Fruit fly (Drosophila melanogaster): Measurements from ENCODE around the gene Mst84Dc.

The Mst84Dc gene

DNA sequence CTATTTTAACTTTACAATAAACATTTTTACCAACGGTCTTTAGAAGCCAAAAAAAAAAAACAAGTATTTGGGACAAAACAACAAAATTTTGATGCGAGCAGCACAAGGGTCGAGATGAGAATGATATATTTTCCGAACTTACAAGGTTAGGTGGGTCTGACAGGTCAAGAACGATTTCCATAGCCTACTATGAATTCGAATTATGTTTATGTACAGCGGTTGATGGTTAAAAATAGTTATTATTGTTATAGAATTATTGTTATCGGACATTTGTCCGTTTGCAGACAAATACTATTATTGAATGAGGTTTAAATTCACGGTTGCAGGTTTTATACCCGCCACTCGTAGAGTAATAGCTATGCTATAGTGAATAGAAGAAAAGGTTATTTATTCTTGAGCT is at the start of gene Mst84Dc:
TSS of gene Mst84Dc (minus strand) at position 101 of the 400 bp plus-strand sequence.
- TF ChIP-seq Ets98B (GFP tag; IDR thresholded peaks at IDR 0.05) (no peak), CG13204 (GFP tag; optimal IDR thresholded peaks at IDR 0.05) (no peak), rn (GFP tag; IDR thresholded peaks at IDR 0.05) (no peak), fd96Ca (GFP tag; IDR thresholded peaks at IDR 0.05) (no peak), CG8159 (tag; optimal IDR thresholded peaks at IDR 0.05) (no peak), CG9948 (tag; optimal IDR thresholded peaks at IDR 0.05) (no peak), Pif1A (GFP tag; optimal IDR thresholded peaks at IDR 0.05) (no peak), CG12605 (GFP tag; IDR thresholded peaks at IDR 0.05) (no peak), CG15710 (tag; optimal IDR thresholded peaks at IDR 0.05) (no peak), Pif1B (GFP tag; optimal IDR thresholded peaks at IDR 0.05) (no peak), CG4496 (GFP tag; IDR thresholded peaks at IDR 0.05) (no peak), CG8301 (tag; optimal IDR thresholded peaks at IDR 0.05) (no peak), CG17806 (tag; optimal IDR thresholded peaks at IDR 0.05) (no peak), CG14655 (GFP tag; optimal IDR thresholded peaks at IDR 0.05) (no peak), CG32121 (GFP tag; IDR thresholded peaks at IDR 0.05) (no peak), EcR (GFP tag; optimal IDR thresholded peaks at IDR 0.05) (no peak), CG10348 (GFP tag; IDR thresholded peaks at IDR 0.05) (no peak), gl (tag; optimal IDR thresholded peaks at IDR 0.05) (no peak), D1 (tag; optimal IDR thresholded peaks at IDR 0.05) (no peak), Snoo (tag; optimal IDR thresholded peaks at IDR 0.05) (no peak)

DNA sequence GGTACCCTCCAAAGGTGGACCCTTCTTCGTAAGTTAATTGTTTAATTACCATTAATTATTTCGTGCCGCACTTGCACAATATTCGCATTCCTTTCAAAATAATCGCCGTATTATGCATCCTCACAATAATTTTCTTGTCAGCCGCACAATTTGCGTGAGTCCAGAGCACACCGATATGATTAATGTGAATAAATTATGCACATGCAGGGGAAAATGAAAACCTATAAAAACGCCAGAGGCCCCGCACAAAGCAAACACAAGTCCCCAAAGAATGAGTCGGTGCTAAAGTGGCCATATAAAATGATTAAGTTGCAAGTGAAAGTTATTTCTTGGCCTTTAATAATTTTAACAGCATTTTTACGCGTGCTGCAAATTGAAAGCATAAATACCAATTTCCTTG is 42.1 kb upstream of the Mst84Dc start, which contains the start of gene Ir84a:
TSS of gene Ir84a (plus strand) at position 301 of the 400 bp plus-strand sequence.
- TF ChIP-seq CG8301 (tag; optimal IDR thresholded peaks at IDR 0.05) = no peak
- TF ChIP-seq Ets98B (GFP tag; IDR thresholded peaks at IDR 0.05) = no peak
- no peak for TF ChIP-seq rn (GFP tag; IDR thresholded peaks at IDR 0.05)
- TF ChIP-seq CG4496 (GFP tag; IDR thresholded peaks at IDR 0.05) = no peak
- no peak for TF ChIP-seq CG12605 (GFP tag; IDR thresholded peaks at IDR 0.05)
- no peak for TF ChIP-seq CG9948 (tag; optimal IDR thresholded peaks at IDR 0.05)
- TF ChIP-seq CG8159 (tag; optimal IDR thresholded peaks at IDR 0.05) = no peak
- no peak for TF ChIP-seq D1 (tag; optimal IDR thresholded peaks at IDR 0.05)
- TF ChIP-seq Pif1A (GFP tag; optimal IDR thresholded peaks at IDR 0.05) = no peak
- no peak for TF ChIP-seq CG13204 (GFP tag; optimal IDR thresholded peaks at IDR 0.05)
- TF ChIP-seq CG34367 (tag; optimal IDR thresholded peaks at IDR 0.05) = no peak

DNA sequence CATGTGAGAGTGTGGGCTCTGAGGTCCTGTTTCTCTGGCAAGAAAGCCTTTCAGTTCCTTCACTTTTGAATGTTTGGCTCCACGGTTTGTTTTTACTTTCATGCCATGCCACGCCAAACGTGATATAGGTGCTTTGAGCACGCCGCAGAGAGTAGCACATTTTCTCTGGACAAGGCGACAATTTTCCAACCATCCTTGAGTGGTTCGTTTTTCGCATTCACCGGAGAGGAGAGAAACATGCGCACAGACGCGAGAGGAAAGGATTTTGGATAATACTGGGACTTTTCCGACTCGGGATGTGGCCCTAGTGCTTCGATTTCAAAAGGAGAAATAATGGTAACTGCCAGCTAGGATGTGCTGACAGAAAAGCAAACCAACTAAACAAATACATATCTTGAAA is 29.6 kb upstream of the Mst84Dc start:
- TF ChIP-seq CG9948 (tag; optimal IDR thresholded peaks at IDR 0.05) (no peak), CG17806 (tag; optimal IDR thresholded peaks at IDR 0.05) (no peak), CG34367 (tag; optimal IDR thresholded peaks at IDR 0.05) (no peak)

DNA sequence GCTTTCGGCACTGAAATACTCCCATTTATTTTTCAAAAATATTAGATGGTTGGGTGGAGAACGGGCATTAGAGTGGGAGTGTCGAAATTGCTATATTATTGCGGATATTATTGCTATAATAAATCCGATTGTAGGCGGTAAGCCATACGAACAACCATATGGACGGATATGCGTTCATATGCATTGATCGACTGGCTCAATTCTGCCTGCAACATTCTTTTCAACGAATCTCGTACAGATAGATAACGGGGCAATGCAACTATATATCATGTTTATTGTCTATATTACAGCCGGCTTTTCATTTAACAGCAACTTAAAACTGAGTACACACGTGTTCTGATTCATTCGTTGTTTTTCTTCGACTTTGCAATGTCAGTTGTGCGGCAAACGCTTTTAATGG is 26.6 kb upstream of the Mst84Dc start, which contains the start of gene CG42650:
TSS of gene CG42650 (plus strand) at position 301 of the 400 bp plus-strand sequence.
- no peak for TF ChIP-seq fd96Ca (GFP tag; IDR thresholded peaks at IDR 0.05)
- TF ChIP-seq CG9948 (tag; optimal IDR thresholded peaks at IDR 0.05) = no peak
- TF ChIP-seq CG34367 (tag; optimal IDR thresholded peaks at IDR 0.05) = no peak
- TF ChIP-seq CG10348 (GFP tag; IDR thresholded peaks at IDR 0.05) = no peak
- TF ChIP-seq CG8301 (tag; optimal IDR thresholded peaks at IDR 0.05) = no peak
- no peak for TF ChIP-seq Pif1A (GFP tag; optimal IDR thresholded peaks at IDR 0.05)
- no peak for TF ChIP-seq EcR (GFP tag; optimal IDR thresholded peaks at IDR 0.05)
- TF ChIP-seq CG17806 (tag; optimal IDR thresholded peaks at IDR 0.05) = no peak
- no peak for TF ChIP-seq Snoo (tag; optimal IDR thresholded peaks at IDR 0.05)
- no peak for TF ChIP-seq rn (GFP tag; IDR thresholded peaks at IDR 0.05)
- TF ChIP-seq Pif1B (GFP tag; optimal IDR thresholded peaks at IDR 0.05) = no peak
- TF ChIP-seq CG4496 (GFP tag; IDR thresholded peaks at IDR 0.05) = no peak
- no peak for TF ChIP-seq CG32121 (GFP tag; IDR thresholded peaks at IDR 0.05)
- no peak for TF ChIP-seq D1 (tag; optimal IDR thresholded peaks at IDR 0.05)
- TF ChIP-seq CG15710 (tag; optimal IDR thresholded peaks at IDR 0.05) = no peak
- no peak for TF ChIP-seq CG14655 (GFP tag; optimal IDR thresholded peaks at IDR 0.05)
- TF ChIP-seq Ets98B (GFP tag; IDR thresholded peaks at IDR 0.05) = no peak
- TF ChIP-seq CG8159 (tag; optimal IDR thresholded peaks at IDR 0.05) = no peak
- no peak for TF ChIP-seq gl (tag; optimal IDR thresholded peaks at IDR 0.05)

DNA sequence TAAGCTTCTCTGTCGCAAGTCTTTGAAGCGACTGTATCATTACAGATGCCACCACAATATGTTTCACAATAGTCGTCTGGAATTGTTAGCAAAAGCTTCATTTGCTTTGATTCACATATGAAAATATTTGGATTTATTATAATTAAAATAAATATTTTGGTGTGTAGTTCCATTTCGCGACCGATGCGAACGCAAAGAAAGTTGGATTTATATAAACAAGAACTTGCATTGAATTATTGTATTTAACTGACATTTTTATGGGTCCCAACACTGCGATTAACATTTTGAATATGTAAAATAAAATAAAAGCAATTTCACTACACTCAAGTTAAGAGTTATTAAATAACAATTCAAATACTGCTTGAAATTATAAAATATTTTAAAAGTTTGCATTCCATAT is 4.7 kb upstream of the Mst84Dc start, which contains the start of gene MstProx:
TSS of gene MstProx (minus strand) at position 101 of the 400 bp plus-strand sequence.
- TF ChIP-seq rn (GFP tag; IDR thresholded peaks at IDR 0.05) (no peak), CG34367 (tag; optimal IDR thresholded peaks at IDR 0.05) (no peak), fd96Ca (GFP tag; IDR thresholded peaks at IDR 0.05) (no peak), Pif1B (GFP tag; optimal IDR thresholded peaks at IDR 0.05) (no peak), CG17806 (tag; optimal IDR thresholded peaks at IDR 0.05) (no peak), CG10348 (GFP tag; IDR thresholded peaks at IDR 0.05) (no peak), D1 (tag; optimal IDR thresholded peaks at IDR 0.05) (no peak), CG8301 (tag; optimal IDR thresholded peaks at IDR 0.05) (no peak), CG14655 (GFP tag; optimal IDR thresholded peaks at IDR 0.05) (no peak), EcR (GFP tag; optimal IDR thresholded peaks at IDR 0.05) (no peak), CG9948 (tag; optimal IDR thresholded peaks at IDR 0.05) (no peak), CG8159 (tag; optimal IDR thresholded peaks at IDR 0.05) (no peak), CG32121 (GFP tag; IDR thresholded peaks at IDR 0.05) (no peak), Ets98B (GFP tag; IDR thresholded peaks at IDR 0.05) (no peak), CG15710 (tag; optimal IDR thresholded peaks at IDR 0.05) (no peak)

DNA sequence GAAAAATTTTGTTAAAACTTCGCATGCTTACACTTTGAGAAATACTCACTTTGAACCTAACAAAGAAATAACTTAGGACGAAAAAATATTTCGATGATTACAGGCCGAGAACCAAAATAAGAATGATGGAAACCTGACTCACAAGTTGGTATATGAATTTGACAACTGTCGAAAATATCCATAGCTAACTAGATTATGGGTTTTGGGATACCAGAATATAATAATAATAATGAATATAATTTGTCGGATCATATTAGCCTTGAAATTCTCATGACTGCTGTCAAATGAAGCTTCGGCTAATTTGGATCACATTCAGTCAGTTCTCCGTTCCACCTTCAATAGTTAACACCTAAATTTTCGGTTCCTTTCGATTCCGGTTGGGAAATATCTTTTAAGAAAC is 1.1 kb upstream of the Mst84Dc start, which contains the start of the genes Mst84Db and Mst84Da:
TSS of gene Mst84Db (minus strand) at position 101 of the 400 bp plus-strand sequence.
TSS of gene Mst84Da (plus strand) at position 324 of the 400 bp plus-strand sequence.
- TF ChIP-seq CG8159 (tag; optimal IDR thresholded peaks at IDR 0.05) (no peak), CG15710 (tag; optimal IDR thresholded peaks at IDR 0.05) (no peak), D1 (tag; optimal IDR thresholded peaks at IDR 0.05) (no peak)

Data from whole organism, pupa.